Worm (Caenorhabditis elegans) whole organism, late embryonic: Measurements from ENCODE around the gene F55C9.5.

Source experiments
- C08G9.2 ChIP-seq: sonication (generic microtip); optimal IDR thresholded peaks from 2 replicates; lab custom pipeline; 2016; ENCODE audit warnings: mild to moderate bottlenecking, missing genetic modification characterization, moderate library complexity, missing compliant biosample characterization
- C38D4.7 ChIP-seq: fragments of 200-800 bp; sonication (Bioruptor generic); optimal IDR thresholded peaks from 2 replicates; lab custom pipeline; 2018; ENCODE audit warnings: mild to moderate bottlenecking, missing genetic modification characterization, moderate library complexity, missing compliant biosample characterization
- F13H6.1 ChIP-seq: sonication (generic microtip); optimal IDR thresholded peaks from 2 replicates; lab custom pipeline; 2016; ENCODE audit warnings: missing genetic modification characterization, missing compliant biosample characterization
- K02D7.2 ChIP-seq: sonication (generic microtip); optimal IDR thresholded peaks from 2 replicates; lab custom pipeline; 2017; ENCODE audit warnings: mild to moderate bottlenecking, missing genetic modification characterization, missing compliant biosample characterization
- K09A11.1 ChIP-seq: sonication (generic microtip); optimal IDR thresholded peaks from 2 replicates; lab custom pipeline; 2017; ENCODE audit warnings: antibody characterized with exemption, mild to moderate bottlenecking, missing genetic modification characterization, missing compliant biosample characterization; ENCODE audit not compliant: insufficient read depth
- Y22D7AL.16 ChIP-seq: sonication (generic microtip); optimal IDR thresholded peaks from 2 replicates; lab custom pipeline; 2016; ENCODE audit warnings: missing genetic modification characterization, missing compliant biosample characterization
- ama-1 ChIP-seq: fragments of 150-350 bp; optimal IDR thresholded peaks from 2 replicates; lab custom pipeline; 2014
- ceh-18 ChIP-seq: sonication (generic microtip); optimal IDR thresholded peaks from 2 replicates; lab custom pipeline; 2016; ENCODE audit warnings: missing genetic modification characterization, missing compliant biosample characterization
- ceh-19 ChIP-seq: fragments of 200-800 bp; sonication (Bioruptor generic); optimal IDR thresholded peaks from 2 replicates; lab custom pipeline; 2018; ENCODE audit warnings: mild to moderate bottlenecking, missing genetic modification characterization, missing compliant biosample characterization
- ceh-2 ChIP-seq: sonication (generic microtip); optimal IDR thresholded peaks from 2 replicates; lab custom pipeline; 2016; ENCODE audit warnings: missing genotype, missing genetic modification characterization, missing compliant biosample characterization
- ceh-24 ChIP-seq: sonication (generic microtip); optimal IDR thresholded peaks from 2 replicates; lab custom pipeline; 2016; ENCODE audit warnings: mild to moderate bottlenecking, missing genetic modification characterization, missing compliant biosample characterization
- ceh-30 ChIP-seq: fragments of 150-350 bp; optimal IDR thresholded peaks from 2 replicates; lab custom pipeline; 2014; ENCODE audit warnings: missing biosample characterization, missing genetic modification characterization
- ceh-34 ChIP-seq: sonication (generic microtip); optimal IDR thresholded peaks from 2 replicates; lab custom pipeline; 2016; ENCODE audit warnings: mild to moderate bottlenecking, missing genetic modification characterization, missing compliant biosample characterization
- ceh-48 ChIP-seq: sonication (generic microtip); optimal IDR thresholded peaks from 2 replicates; lab custom pipeline; 2016; ENCODE audit warnings: missing genetic modification characterization, inconsistent platforms, missing compliant biosample characterization
- ceh-6 ChIP-seq: fragments of 200-800 bp; sonication (Bioruptor generic); optimal IDR thresholded peaks from 2 replicates; lab custom pipeline; 2018; ENCODE audit warnings: mild to moderate bottlenecking, missing genetic modification characterization, missing compliant biosample characterization
- ceh-9 ChIP-seq: sonication (generic microtip); optimal IDR thresholded peaks from 2 replicates; lab custom pipeline; 2016; ENCODE audit warnings: mild to moderate bottlenecking, missing genetic modification characterization, inconsistent platforms, missing compliant biosample characterization
- che-1 ChIP-seq: sonication (generic microtip); optimal IDR thresholded peaks from 2 replicates; lab custom pipeline; 2016; ENCODE audit warnings: mild to moderate bottlenecking, missing genetic modification characterization, missing compliant biosample characterization
- dmd-4 ChIP-seq: sonication (generic microtip); optimal IDR thresholded peaks from 2 replicates; lab custom pipeline; 2016; ENCODE audit warnings: borderline replicate concordance, missing genetic modification characterization, missing compliant biosample characterization
- dve-1 ChIP-seq: sonication (generic microtip); optimal IDR thresholded peaks from 2 replicates; lab custom pipeline; 2017; ENCODE audit warnings: antibody characterized with exemption, mild to moderate bottlenecking, missing genetic modification characterization, missing compliant biosample characterization
- elt-2 ChIP-seq: sonication (generic microtip); optimal IDR thresholded peaks from 2 replicates; lab custom pipeline; 2016; ENCODE audit warnings: missing genetic modification reagents, missing genetic modification characterization, missing compliant biosample characterization
- ets-4 ChIP-seq: sonication (generic microtip); optimal IDR thresholded peaks from 2 replicates; lab custom pipeline; 2016; ENCODE audit warnings: missing genetic modification characterization, missing compliant biosample characterization
- eyg-1 ChIP-seq: sonication (generic microtip); optimal IDR thresholded peaks from 2 replicates; lab custom pipeline; 2016; ENCODE audit warnings: missing genotype, missing genetic modification characterization, missing compliant biosample characterization
- fax-1 ChIP-seq: sonication (generic microtip); optimal IDR thresholded peaks from 2 replicates; lab custom pipeline; 2016; ENCODE audit warnings: missing genotype, missing genetic modification characterization, missing compliant biosample characterization
- fkh-10 ChIP-seq: fragments of 150-350 bp; optimal IDR thresholded peaks from 2 replicates; lab custom pipeline; 2014; ENCODE audit warnings: missing biosample characterization, missing genetic modification reagents, missing genetic modification characterization
- fkh-6 ChIP-seq: sonication (generic microtip); optimal IDR thresholded peaks from 2 replicates; lab custom pipeline; 2016; ENCODE audit warnings: missing genetic modification characterization, missing compliant biosample characterization
- lim-6 ChIP-seq: sonication (generic microtip); optimal IDR thresholded peaks from 2 replicates; lab custom pipeline; 2016; ENCODE audit warnings: missing genetic modification characterization, missing compliant biosample characterization
- lin-11 ChIP-seq: fragments of 200-800 bp; sonication (Bioruptor generic); optimal IDR thresholded peaks from 2 replicates; lab custom pipeline; 2018; ENCODE audit warnings: mild to moderate bottlenecking, missing genetic modification characterization, missing compliant biosample characterization
- nfya-1 ChIP-seq: sonication (generic microtip); optimal IDR thresholded peaks from 2 replicates; lab custom pipeline; 2017; ENCODE audit warnings: missing genetic modification characterization, mild to moderate bottlenecking, missing compliant biosample characterization, antibody characterized with exemption, moderate library complexity
- nhr-232 ChIP-seq: sonication (generic microtip); optimal IDR thresholded peaks from 2 replicates; lab custom pipeline; 2016; ENCODE audit warnings: missing genetic modification characterization, missing compliant biosample characterization
- pag-3 ChIP-seq: sonication (generic microtip); optimal IDR thresholded peaks from 2 replicates; lab custom pipeline; 2016; ENCODE audit warnings: missing compliant biosample characterization, missing genetic modification characterization, borderline replicate concordance
- pax-1 ChIP-seq: fragments of 150-350 bp; optimal IDR thresholded peaks from 2 replicates; lab custom pipeline; 2014; ENCODE audit warnings: missing biosample characterization, missing genetic modification characterization
- pha-2 ChIP-seq: sonication (generic microtip); optimal IDR thresholded peaks from 2 replicates; lab custom pipeline; 2017; ENCODE audit warnings: mild to moderate bottlenecking, missing genetic modification characterization, missing compliant biosample characterization
- ref-2 ChIP-seq: sonication (generic microtip); optimal IDR thresholded peaks from 2 replicates; lab custom pipeline; 2016; ENCODE audit warnings: missing genetic modification characterization, missing compliant biosample characterization
- rnt-1 ChIP-seq: sonication (generic microtip); optimal IDR thresholded peaks from 2 replicates; lab custom pipeline; 2016; ENCODE audit warnings: missing genetic modification characterization, missing compliant biosample characterization
- sox-2 ChIP-seq: fragments of 200-800 bp; sonication (Bioruptor generic); IDR thresholded peaks from 2 replicates; pipeline ENCODE4 v1.3.6; 2022; ENCODE audit warnings: missing genetic modification reagents, missing genetic modification characterization, missing compliant biosample characterization
- sox-4 ChIP-seq: sonication (generic microtip); optimal IDR thresholded peaks from 2 replicates; lab custom pipeline; 2017; ENCODE audit warnings: mild to moderate bottlenecking, missing genetic modification characterization, inconsistent platforms, missing compliant biosample characterization
- syd-9 ChIP-seq: sonication (generic microtip); optimal IDR thresholded peaks from 2 replicates; lab custom pipeline; 2016; ENCODE audit warnings: mild to moderate bottlenecking, missing genetic modification characterization, moderate library complexity, missing compliant biosample characterization
- ttx-3 ChIP-seq: sonication (generic microtip); optimal IDR thresholded peaks from 2 replicates; lab custom pipeline; 2016; ENCODE audit warnings: missing genetic modification reagents, missing genetic modification characterization, missing compliant biosample characterization

Gene F55C9.5

ce11 chrV:19293025-19293424 lies at the start of gene F55C9.5:
F55C9.5 (minus strand) TSS chrV:19293125.
- TF ChIP-seq syd-9 (tag; lab: Kevin White, UChicago) (no peak), fkh-6 (tag; lab: Kevin White, UChicago) (no peak), eyg-1 (no peak), ama-1 (no peak), ttx-3 (tag; lab: Kevin White, UChicago) (no peak), K09A11.1 (tag; lab: Kevin White, UChicago) (no peak), nfya-1 (no peak), nhr-232 (tag; lab: Kevin White, UChicago) (no peak), ets-4 (tag; lab: Kevin White, UChicago) (no peak), C08G9.2 (tag; lab: Kevin White, UChicago) (no peak), ref-2 (tag; lab: Kevin White, UChicago) (no peak), fkh-10 (GFP tag; lab: Kevin White, UChicago) (no peak), ceh-6 (no peak), fax-1 (tag; lab: Kevin White, UChicago) (no peak), ceh-48 (tag; lab: Kevin White, UChicago) (no peak)

ce11 chrV:19337333-19337732 lies 44.4 kb upstream of the F55C9.5 start:
- TF ChIP-seq K02D7.2 (no peak), ceh-48 (tag; lab: Kevin White, UChicago) (peak; percentile 11)

ce11 chrV:19329263-19329662 lies 36.3 kb upstream of the F55C9.5 start, which contains the start of gene fbxb-65:
fbxb-65 (plus strand) TSS chrV:19329563.
- no peak for TF ChIP-seq ref-2 (tag; lab: Kevin White, UChicago)
- TF ChIP-seq ceh-34 (tag; lab: Kevin White, UChicago) = no peak
- TF ChIP-seq ceh-19 (GFP tag; lab: Kevin White, UChicago) = no peak
- TF ChIP-seq sox-2 (GFP tag; lab: Robert Waterston, UW) = no peak
- no peak for TF ChIP-seq C38D4.7 (GFP tag; lab: Kevin White, UChicago)
- TF ChIP-seq ceh-9 = no peak
- no peak for TF ChIP-seq pha-2 (tag; lab: Kevin White, UChicago)
- no peak for TF ChIP-seq F13H6.1
- no peak for TF ChIP-seq ama-1
- no peak for TF ChIP-seq pag-3 (tag; lab: Kevin White, UChicago)
- no peak for TF ChIP-seq eyg-1
- TF ChIP-seq dmd-4 (tag; lab: Kevin White, UChicago) = no peak
- no peak for TF ChIP-seq che-1 (tag; lab: Kevin White, UChicago)
- no peak for TF ChIP-seq ceh-30 (tag; lab: Kevin White, UChicago)
- no peak for TF ChIP-seq dve-1 (tag; lab: Kevin White, UChicago)
- no peak for TF ChIP-seq pax-1 (tag; lab: Kevin White, UChicago)
- TF ChIP-seq Y22D7AL.16 (tag; lab: Kevin White, UChicago) = no peak

ce11 chrV:19325436-19325835 lies 32.5 kb upstream of the F55C9.5 start:
- TF ChIP-seq lim-6 (no peak), elt-2 (no peak), ceh-6 (no peak), ama-1 (no peak), sox-4 (no peak), eyg-1 (no peak), rnt-1 (no peak), ceh-18 (tag; lab: Kevin White, UChicago) (no peak), pha-2 (tag; lab: Kevin White, UChicago) (no peak), ceh-2 (tag; lab: Kevin White, UChicago) (no peak), sox-2 (GFP tag; lab: Robert Waterston, UW) (no peak), ceh-24 (tag; lab: Kevin White, UChicago) (no peak), lin-11 (no peak)
